Worm (Caenorhabditis elegans) whole organism, L4 larva: ENCODE data around the gene egrh-3.

Experiments
- D1046.2 ChIP-seq: fragments of 200-800 bp; sonication (Bioruptor generic); IDR thresholded peaks from 2 replicates; pipeline ENCODE4 v1.3.6; 2022; ENCODE audit warnings: missing genetic modification characterization, missing compliant biosample characterization
- mxl-3 ChIP-seq: fragments of 200-800 bp; sonication (Bioruptor generic); optimal IDR thresholded peaks from 2 replicates; lab custom pipeline; 2018; ENCODE audit warnings: mild to moderate bottlenecking, missing genetic modification characterization, missing compliant biosample characterization

- TF ChIP-seq mxl-3 (no peak), D1046.2 (GFP tag; lab: Robert Waterston, UW) (no peak)
Observed at ce11 chrIV:2670664-2671063, 17.9 kb downstream of the egrh-3 start.
